Worm (Caenorhabditis elegans) whole organism, L2 larva: ENCODE results near the gene bcl-11.

Source experiments
- alr-1 ChIP-seq: fragments of 150-350 bp; optimal IDR thresholded peaks from 2 replicates; lab custom pipeline; 2014; ENCODE audit warnings: missing biosample characterization, missing genetic modification characterization
- blmp-1 ChIP-seq: sonication (generic microtip); optimal IDR thresholded peaks from 2 replicates; lab custom pipeline; 2017; ENCODE audit warnings: missing genetic modification characterization, mild to moderate bottlenecking, missing compliant biosample characterization, antibody characterized with exemption, moderate library complexity; ENCODE audit not compliant: insufficient read depth
- fos-1 ChIP-seq: fragments of 150-350 bp; optimal IDR thresholded peaks from 2 replicates; lab custom pipeline; 2014; ENCODE audit warnings: missing biosample characterization, missing genetic modification characterization
- gmeb-1 ChIP-seq: fragments of 150-350 bp; optimal IDR thresholded peaks from 2 replicates; lab custom pipeline; 2014; ENCODE audit warnings: missing biosample characterization, missing genetic modification characterization
- lin-39 ChIP-seq: fragments of 150-350 bp; optimal IDR thresholded peaks from 2 replicates; lab custom pipeline; 2014; ENCODE audit warnings: missing biosample characterization, missing genetic modification reagents, missing genetic modification characterization
- mab-5 ChIP-seq: fragments of 150-350 bp; optimal IDR thresholded peaks from 2 replicates; lab custom pipeline; 2014; ENCODE audit warnings: missing biosample characterization, missing genetic modification characterization
- nhr-21 ChIP-seq: fragments of 150-350 bp; optimal IDR thresholded peaks from 2 replicates; lab custom pipeline; 2014; ENCODE audit warnings: missing biosample characterization, missing genetic modification characterization
- nhr-237 ChIP-seq: fragments of 150-350 bp; optimal IDR thresholded peaks from 2 replicates; lab custom pipeline; 2014; ENCODE audit warnings: missing biosample characterization, missing genetic modification characterization
- nhr-6 ChIP-seq: fragments of 150-350 bp; optimal IDR thresholded peaks from 2 replicates; lab custom pipeline; 2014; ENCODE audit warnings: missing biosample characterization, missing genetic modification characterization
- skn-1 ChIP-seq: sonication (generic microtip); optimal IDR thresholded peaks from 2 replicates; lab custom pipeline; 2017; ENCODE audit warnings: missing biosample characterization, missing genetic modification characterization
- snpc-4 ChIP-seq: fragments of 150-350 bp; optimal IDR thresholded peaks from 2 replicates; lab custom pipeline; 2014; ENCODE audit warnings: missing biosample characterization, missing genetic modification characterization
- unc-39 ChIP-seq: fragments of 150-350 bp; optimal IDR thresholded peaks from 2 replicates; lab custom pipeline; 2014; ENCODE audit warnings: missing biosample characterization, missing genetic modification characterization
- unc-62 ChIP-seq: fragments of 150-350 bp; optimal IDR thresholded peaks from 2 replicates; lab custom pipeline; 2014; ENCODE audit warnings: missing biosample characterization, missing genetic modification reagents, missing genetic modification characterization
- ztf-4 ChIP-seq: fragments of 150-350 bp; optimal IDR thresholded peaks from 2 replicates; lab custom pipeline; 2014; ENCODE audit warnings: missing biosample characterization, missing genetic modification characterization

DNA sequence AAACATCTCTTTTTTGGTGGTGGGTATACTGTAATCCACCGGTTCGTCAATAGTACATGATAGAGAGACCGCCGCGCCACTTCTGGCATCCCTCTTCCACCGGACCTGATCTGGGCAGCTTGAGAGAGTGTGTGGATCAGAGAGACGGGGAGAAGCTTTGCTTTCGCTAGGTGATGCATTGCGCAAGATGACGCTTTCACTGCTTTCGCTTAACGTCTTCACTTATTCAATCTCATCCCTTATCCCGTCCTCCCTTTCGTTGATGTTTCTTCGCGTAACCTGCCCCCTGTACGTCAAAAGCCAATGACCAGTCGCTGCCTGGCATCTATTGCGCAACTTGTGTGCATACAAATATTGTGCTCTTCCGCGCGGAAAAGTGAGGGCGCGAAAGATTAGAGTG lies 1.6 kb upstream of the bcl-11 start:
- TF ChIP-seq nhr-21 (tag; lab: Kevin White, UChicago) (peak; percentile 81), unc-39 (tag; lab: Kevin White, UChicago) (no peak), nhr-6 (tag; lab: Kevin White, UChicago) (no peak), lin-39 (tag; lab: Kevin White, UChicago) (no peak), alr-1 (tag; lab: Kevin White, UChicago) (no peak), mab-5 (tag; lab: Kevin White, UChicago) (no peak), gmeb-1 (tag; lab: Kevin White, UChicago) (no peak), ztf-4 (tag; lab: Kevin White, UChicago) (no peak), nhr-237 (tag; lab: Kevin White, UChicago) (no peak), unc-62 (GFP tag; lab: Kevin White, UChicago) (no peak), skn-1 (tag; lab: Kevin White, UChicago) (no peak), snpc-4 (tag; lab: Kevin White, UChicago) (no peak), fos-1 (tag; lab: Kevin White, UChicago) (peak; percentile 21), blmp-1 (tag; lab: Kevin White, UChicago) (peak; percentile 100)
